Fruit fly (Drosophila melanogaster) whole organism, adult: ENCODE results near the gene CG31076.

ENCODE experiments used
- CG11617 ChIP-seq: fragments of 200-800 bp; sonication (Bioruptor generic); optimal IDR thresholded peaks from 2 replicates; lab custom pipeline; 2017; ENCODE audit warnings: mild to moderate bottlenecking, missing biosample characterization, missing genetic modification reagents, missing genetic modification characterization
- CG7101 ChIP-seq: fragments of 200-800 bp; sonication (Bioruptor generic); optimal IDR thresholded peaks from 2 replicates; lab custom pipeline; 2018; ENCODE audit warnings: missing biosample characterization, mild to moderate bottlenecking, missing genetic modification characterization, moderate library complexity
- Crg-1 ChIP-seq: fragments of 200-800 bp; sonication (Bioruptor generic); optimal IDR thresholded peaks from 2 replicates; lab custom pipeline; 2016; ENCODE audit warnings: missing biosample characterization, missing genetic modification characterization
- Mnt ChIP-seq: fragments of 200-800 bp; sonication (Bioruptor generic); optimal IDR thresholded peaks from 2 replicates; lab custom pipeline; 2016; ENCODE audit warnings: missing biosample characterization, mild to moderate bottlenecking, missing genetic modification characterization
- bab1 ChIP-seq: fragments of 200-800 bp; sonication (Bioruptor generic); optimal IDR thresholded peaks from 3 replicates; lab custom pipeline; 2019; ENCODE audit warnings: missing biosample characterization, mild to moderate bottlenecking, missing genetic modification characterization, moderate library complexity
- cic ChIP-seq: fragments of 200-800 bp; sonication (Bioruptor generic); optimal IDR thresholded peaks from 2 replicates; lab custom pipeline; 2017; ENCODE audit warnings: missing biosample characterization, mild to moderate bottlenecking, missing genetic modification characterization, moderate library complexity
- kay ChIP-seq: fragments of 200-800 bp; sonication (Bioruptor generic); peaks from one replicate; lab custom pipeline; 2016; ENCODE audit warnings: missing biosample characterization, missing genetic modification characterization, borderline replicate concordance
- pad ChIP-seq: fragments of 200-800 bp; sonication (Bioruptor generic); optimal IDR thresholded peaks from 3 replicates; lab custom pipeline; 2017; ENCODE audit warnings: missing biosample characterization, missing genetic modification characterization, mild to moderate bottlenecking, moderate library complexity, missing genetic modification reagents
- tj ChIP-seq: fragments of 200-800 bp; sonication (Bioruptor generic); optimal IDR thresholded peaks from 3 replicates; lab custom pipeline; 2017; ENCODE audit warnings: missing biosample characterization, mild to moderate bottlenecking, missing genetic modification characterization, moderate library complexity

DNA sequence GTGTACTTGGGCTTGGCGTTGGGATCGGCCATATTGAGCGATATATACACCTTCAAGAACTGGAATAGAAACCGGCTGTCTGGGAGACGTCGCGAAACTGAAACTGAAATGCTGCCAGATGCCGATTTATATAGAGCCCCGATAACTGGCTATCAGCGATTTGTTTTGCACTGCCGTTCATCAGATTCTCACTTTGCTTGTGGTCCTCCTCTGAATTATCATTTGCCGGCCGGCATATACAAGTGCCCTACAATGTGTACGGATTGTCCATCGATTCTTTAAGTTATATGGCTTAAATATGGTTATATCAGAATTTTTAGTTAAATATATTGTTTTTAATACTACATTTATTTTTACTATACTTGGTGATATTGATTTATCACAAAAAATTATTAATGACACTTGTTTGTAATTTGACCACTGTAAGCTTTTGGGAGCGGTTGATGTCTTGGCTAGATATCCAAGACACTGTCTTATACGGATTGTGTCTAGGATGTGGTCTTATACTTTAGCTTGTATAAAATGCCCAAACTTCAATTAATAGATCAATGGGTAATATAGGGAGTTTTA lies 1.2 kb downstream of the CG31076 start, which contains the start of gene CG31075:
- peak; percentile 38 for TF ChIP-seq CG11617
- peak; percentile 55 for TF ChIP-seq pad (GFP tag; lab: Kevin White, UChicago)
- peak; percentile 86 for TF ChIP-seq CG7101 (tag; lab: Kevin White, UChicago)
- no peak for TF ChIP-seq kay (GFP tag; lab: Kevin White, UChicago)
- TF ChIP-seq cic = peak; percentile 91
- TF ChIP-seq tj (GFP tag; lab: Kevin White, UChicago) = no peak
- TF ChIP-seq bab1 = peak; percentile 68
- no peak for TF ChIP-seq Crg-1 (GFP tag; lab: Kevin White, UChicago)
- peak; percentile 34 for TF ChIP-seq Mnt (GFP tag; lab: Kevin White, UChicago)
